Worm (Caenorhabditis elegans) whole organism, late embryonic: ENCODE results near the gene djr-1.1.

Source experiments
- C08G9.2 ChIP-seq: sonication (generic microtip); optimal IDR thresholded peaks from 2 replicates; lab custom pipeline; 2016; ENCODE audit warnings: mild to moderate bottlenecking, missing genetic modification characterization, moderate library complexity, missing compliant biosample characterization
- K09A11.1 ChIP-seq: sonication (generic microtip); optimal IDR thresholded peaks from 2 replicates; lab custom pipeline; 2017; ENCODE audit warnings: antibody characterized with exemption, mild to moderate bottlenecking, missing genetic modification characterization, missing compliant biosample characterization; ENCODE audit not compliant: insufficient read depth
- Y22D7AL.16 ChIP-seq: sonication (generic microtip); optimal IDR thresholded peaks from 2 replicates; lab custom pipeline; 2016; ENCODE audit warnings: missing genetic modification characterization, missing compliant biosample characterization
- ahr-1 ChIP-seq: sonication (generic microtip); optimal IDR thresholded peaks from 2 replicates; lab custom pipeline; 2016; ENCODE audit warnings: missing genetic modification characterization, missing compliant biosample characterization
- ceh-14 ChIP-seq: sonication (generic microtip); optimal IDR thresholded peaks from 2 replicates; lab custom pipeline; 2016; ENCODE audit warnings: missing genotype, missing genetic modification characterization, missing compliant biosample characterization
- ceh-18 ChIP-seq: sonication (generic microtip); optimal IDR thresholded peaks from 2 replicates; lab custom pipeline; 2016; ENCODE audit warnings: missing genetic modification characterization, missing compliant biosample characterization
- ceh-22 ChIP-seq: sonication (generic microtip); optimal IDR thresholded peaks from 2 replicates; lab custom pipeline; 2017; ENCODE audit warnings: missing biosample characterization, missing genetic modification characterization
- ceh-34 ChIP-seq: sonication (generic microtip); optimal IDR thresholded peaks from 2 replicates; lab custom pipeline; 2016; ENCODE audit warnings: mild to moderate bottlenecking, missing genetic modification characterization, missing compliant biosample characterization
- ceh-6 ChIP-seq: fragments of 200-800 bp; sonication (Bioruptor generic); optimal IDR thresholded peaks from 2 replicates; lab custom pipeline; 2018; ENCODE audit warnings: mild to moderate bottlenecking, missing genetic modification characterization, missing compliant biosample characterization
- che-1 ChIP-seq: sonication (generic microtip); optimal IDR thresholded peaks from 2 replicates; lab custom pipeline; 2016; ENCODE audit warnings: mild to moderate bottlenecking, missing genetic modification characterization, missing compliant biosample characterization
- dve-1 ChIP-seq: sonication (generic microtip); optimal IDR thresholded peaks from 2 replicates; lab custom pipeline; 2017; ENCODE audit warnings: antibody characterized with exemption, mild to moderate bottlenecking, missing genetic modification characterization, missing compliant biosample characterization
- elt-2 ChIP-seq: sonication (generic microtip); optimal IDR thresholded peaks from 2 replicates; lab custom pipeline; 2016; ENCODE audit warnings: missing genetic modification reagents, missing genetic modification characterization, missing compliant biosample characterization
- elt-4 ChIP-seq: sonication (generic microtip); optimal IDR thresholded peaks from 2 replicates; lab custom pipeline; 2016; ENCODE audit warnings: missing genetic modification characterization, missing compliant biosample characterization
- ets-4 ChIP-seq: sonication (generic microtip); optimal IDR thresholded peaks from 2 replicates; lab custom pipeline; 2016; ENCODE audit warnings: missing genetic modification characterization, missing compliant biosample characterization
- fkh-10 ChIP-seq: fragments of 150-350 bp; optimal IDR thresholded peaks from 2 replicates; lab custom pipeline; 2014; ENCODE audit warnings: missing biosample characterization, missing genetic modification reagents, missing genetic modification characterization
- fkh-6 ChIP-seq: sonication (generic microtip); optimal IDR thresholded peaks from 2 replicates; lab custom pipeline; 2016; ENCODE audit warnings: missing genetic modification characterization, missing compliant biosample characterization
- gmeb-2 ChIP-seq: sonication (generic microtip); optimal IDR thresholded peaks from 2 replicates; lab custom pipeline; 2016; ENCODE audit warnings: missing genetic modification characterization, inconsistent platforms, missing compliant biosample characterization
- hlh-15 ChIP-seq: sonication (generic microtip); optimal IDR thresholded peaks from 2 replicates; lab custom pipeline; 2016; ENCODE audit warnings: missing genetic modification characterization, missing compliant biosample characterization
- hlh-30 ChIP-seq: sonication (generic microtip); optimal IDR thresholded peaks from 2 replicates; lab custom pipeline; 2017; ENCODE audit warnings: antibody characterized with exemption, missing genetic modification characterization, missing compliant biosample characterization; ENCODE audit not compliant: insufficient read depth
- hlh-6 ChIP-seq: sonication (generic microtip); optimal IDR thresholded peaks from 2 replicates; lab custom pipeline; 2016; ENCODE audit warnings: missing genotype, missing genetic modification characterization, missing compliant biosample characterization
- nfya-1 ChIP-seq: sonication (generic microtip); optimal IDR thresholded peaks from 2 replicates; lab custom pipeline; 2017; ENCODE audit warnings: missing genetic modification characterization, mild to moderate bottlenecking, missing compliant biosample characterization, antibody characterized with exemption, moderate library complexity
- nhr-11 ChIP-seq: fragments of 150-350 bp; optimal IDR thresholded peaks from 2 replicates; lab custom pipeline; 2014; ENCODE audit warnings: missing biosample characterization, missing genetic modification characterization
- nhr-232 ChIP-seq: sonication (generic microtip); optimal IDR thresholded peaks from 2 replicates; lab custom pipeline; 2016; ENCODE audit warnings: missing genetic modification characterization, missing compliant biosample characterization
- npax-4 ChIP-seq: sonication (generic microtip); optimal IDR thresholded peaks from 2 replicates; lab custom pipeline; 2016; ENCODE audit warnings: missing genetic modification characterization, missing compliant biosample characterization
- pag-3 ChIP-seq: sonication (generic microtip); optimal IDR thresholded peaks from 2 replicates; lab custom pipeline; 2016; ENCODE audit warnings: missing compliant biosample characterization, missing genetic modification characterization, borderline replicate concordance
- sox-4 ChIP-seq: sonication (generic microtip); optimal IDR thresholded peaks from 2 replicates; lab custom pipeline; 2017; ENCODE audit warnings: mild to moderate bottlenecking, missing genetic modification characterization, inconsistent platforms, missing compliant biosample characterization
- syd-9 ChIP-seq: sonication (generic microtip); optimal IDR thresholded peaks from 2 replicates; lab custom pipeline; 2016; ENCODE audit warnings: mild to moderate bottlenecking, missing genetic modification characterization, moderate library complexity, missing compliant biosample characterization
- tbx-2 ChIP-seq: sonication (generic microtip); optimal IDR thresholded peaks from 2 replicates; lab custom pipeline; 2016; ENCODE audit warnings: missing genetic modification characterization, missing compliant biosample characterization
- tbx-7 ChIP-seq: sonication (generic microtip); optimal IDR thresholded peaks from 2 replicates; lab custom pipeline; 2016; ENCODE audit warnings: missing genotype, missing genetic modification characterization, missing compliant biosample characterization
- unc-42 ChIP-seq: sonication (generic microtip); optimal IDR thresholded peaks from 2 replicates; lab custom pipeline; 2016; ENCODE audit warnings: missing genotype, missing genetic modification characterization, missing compliant biosample characterization
- unc-55 ChIP-seq: sonication (generic microtip); optimal IDR thresholded peaks from 2 replicates; lab custom pipeline; 2017; ENCODE audit warnings: missing biosample characterization, missing genetic modification reagents, missing genetic modification characterization
- unc-86 ChIP-seq: sonication (generic microtip); optimal IDR thresholded peaks from 2 replicates; lab custom pipeline; 2016; ENCODE audit warnings: missing genetic modification characterization, missing compliant biosample characterization

Gene djr-1.1

DNA sequence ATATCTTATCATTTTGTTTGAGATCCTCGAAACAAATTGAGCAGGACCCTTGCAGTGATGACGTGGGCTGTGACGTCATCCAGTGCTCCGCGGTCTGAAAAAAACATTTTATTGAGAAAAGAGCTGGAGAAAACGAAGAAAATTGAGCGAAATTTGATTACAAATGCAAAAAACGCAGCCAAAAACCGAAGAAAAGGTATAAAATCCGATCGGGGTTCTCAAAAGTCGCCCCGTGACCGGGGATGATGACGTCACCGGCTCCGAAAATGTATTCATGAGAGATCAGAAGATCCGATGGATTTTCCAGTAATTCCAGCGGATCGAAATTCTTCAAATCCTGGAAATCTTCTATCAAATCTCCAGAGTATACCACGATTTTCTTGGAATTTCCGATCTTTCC, 7.9 kb upstream of the djr-1.1 start, which contains the start of gene trul-1:
TSS of gene trul-1 (minus strand) at position 101 of the 400 bp plus-strand sequence.
- TF ChIP-seq hlh-30 (no peak), hlh-6 (tag; lab: Kevin White, UChicago) (no peak), K09A11.1 (tag; lab: Kevin White, UChicago) (no peak), hlh-15 (tag; lab: Kevin White, UChicago) (no peak), dve-1 (tag; lab: Kevin White, UChicago) (no peak), elt-2 (tag; lab: Kevin White, UChicago) (no peak), fkh-10 (GFP tag; lab: Kevin White, UChicago) (no peak), fkh-6 (tag; lab: Kevin White, UChicago) (no peak), gmeb-2 (tag; lab: Kevin White, UChicago) (no peak), nhr-11 (tag; lab: Kevin White, UChicago) (no peak), Y22D7AL.16 (tag; lab: Kevin White, UChicago) (no peak), syd-9 (tag; lab: Kevin White, UChicago) (no peak)

ce11 chrII:283594-283993, 6.8 kb upstream of the djr-1.1 start, which contains the start of gene B0432.9:
Gene B0432.9 (minus strand): TSS chrII:283694.
- TF ChIP-seq unc-42 (no peak), che-1 (tag; lab: Kevin White, UChicago) (no peak), hlh-15 (tag; lab: Kevin White, UChicago) (no peak), tbx-2 (no peak), ceh-14 (tag; lab: Kevin White, UChicago) (no peak), unc-86 (tag; lab: Kevin White, UChicago) (no peak), ceh-34 (tag; lab: Kevin White, UChicago) (no peak), nhr-232 (no peak), syd-9 (tag; lab: Kevin White, UChicago) (no peak), pag-3 (tag; lab: Kevin White, UChicago) (no peak), ceh-6 (GFP tag; lab: Kevin White, UChicago) (no peak), elt-4 (no peak)

DNA sequence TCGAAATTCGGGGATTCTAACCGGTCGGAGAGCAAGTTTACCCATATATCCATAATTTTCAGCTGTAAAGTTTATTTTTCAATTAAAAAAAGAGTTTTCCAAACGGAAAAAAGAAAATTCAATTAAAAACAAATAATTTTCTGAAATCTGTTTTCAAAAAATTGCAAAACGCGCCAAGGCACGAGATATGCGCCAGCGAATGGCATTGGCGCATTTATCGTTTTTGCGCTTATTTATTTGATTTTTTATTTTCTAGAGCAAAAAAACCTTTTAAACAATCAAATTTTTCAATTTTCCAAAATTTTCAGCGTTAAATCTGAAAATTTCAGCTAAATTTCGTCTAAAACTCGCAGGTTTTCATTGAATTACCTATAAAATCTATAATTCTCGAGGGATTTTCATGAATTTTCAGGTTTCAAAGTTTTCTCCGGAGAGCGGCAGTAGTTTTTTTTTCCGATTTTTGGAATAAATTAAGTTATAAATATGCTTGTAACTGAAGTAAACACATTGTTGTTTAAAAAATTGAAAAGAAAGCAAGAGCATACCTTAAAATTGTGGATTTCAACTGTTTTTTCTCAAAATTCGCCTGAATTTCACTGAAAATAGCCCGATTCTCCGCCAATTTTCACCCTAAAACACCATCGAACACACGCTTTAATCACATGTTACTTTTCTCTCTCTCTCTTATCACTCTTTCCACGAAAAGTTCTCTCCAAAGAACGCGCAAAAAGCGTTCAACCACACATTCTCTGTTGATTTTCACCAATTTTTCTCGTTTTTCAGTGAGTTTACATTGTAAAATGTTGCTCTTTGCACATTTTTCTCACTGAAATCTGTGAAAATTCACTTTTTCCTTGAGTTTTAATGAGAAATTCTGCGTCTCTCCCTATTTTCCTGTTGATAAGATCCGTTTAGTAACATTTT, 4.5 kb upstream of the djr-1.1 start, which contains the start of gene B0432.10:
TSS of gene B0432.10 (minus strand) at position 649 of the 924 bp plus-strand sequence.
- TF ChIP-seq che-1 (tag; lab: Kevin White, UChicago), result no peak
- TF ChIP-seq nfya-1 (tag; lab: Kevin White, UChicago), result peak; percentile 69
- peak; percentile 18 for TF ChIP-seq dve-1 (tag; lab: Kevin White, UChicago)
- peak; percentile 19 for TF ChIP-seq ceh-18 (tag; lab: Kevin White, UChicago)
- TF ChIP-seq C08G9.2 (tag; lab: Kevin White, UChicago), result no peak
- peak; percentile 45 for TF ChIP-seq unc-42
- no peak for TF ChIP-seq elt-4
- TF ChIP-seq unc-55 (GFP tag; lab: Kevin White, UChicago), result peak; percentile 4

DNA sequence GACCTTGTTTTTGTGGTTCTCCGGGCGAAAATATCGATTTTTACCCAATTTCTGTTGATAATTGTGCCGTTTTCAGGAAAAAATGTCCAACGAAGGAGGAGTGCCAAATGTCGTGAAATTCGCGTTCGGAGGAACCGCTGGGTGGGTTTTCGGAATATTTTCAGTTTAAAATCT, 3.9 kb upstream of the djr-1.1 start, which contains the start of gene misc-1:
TSS of gene misc-1 (plus strand) at position 75 of the 174 bp plus-strand sequence.
- TF ChIP-seq tbx-7 (tag; lab: Kevin White, UChicago) (no peak), nhr-11 (tag; lab: Kevin White, UChicago) (no peak), dve-1 (tag; lab: Kevin White, UChicago) (no peak)

DNA sequence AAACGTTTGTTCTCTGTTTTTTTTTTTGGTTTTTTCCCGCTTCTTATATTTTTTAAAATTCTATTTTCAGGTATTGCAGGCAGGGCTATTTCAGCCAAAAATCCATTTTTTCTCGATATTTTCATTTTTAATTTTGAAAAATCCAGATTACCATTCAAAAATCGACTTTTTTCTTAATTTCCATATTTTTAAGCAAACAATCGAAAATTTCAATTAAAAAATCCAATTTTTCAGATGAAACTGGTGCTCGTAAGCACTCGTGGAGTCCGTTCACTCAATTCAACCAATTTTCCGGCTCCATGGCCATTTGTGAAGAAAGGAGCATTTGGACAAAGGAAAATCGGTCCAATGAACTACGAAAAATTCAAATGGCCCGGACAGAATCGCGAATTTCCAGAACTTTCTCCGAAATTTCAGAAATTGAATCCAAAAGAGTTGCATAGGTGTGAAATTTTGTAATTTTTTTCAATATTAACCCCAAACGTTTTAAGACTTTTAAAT, 1.6 kb upstream of the djr-1.1 start, which contains the start of gene mrpl-41:
TSS of gene mrpl-41 (plus strand) at position 235 of the 501 bp plus-strand sequence.
- no peak for TF ChIP-seq hlh-30
- no peak for TF ChIP-seq ceh-22 (tag; lab: Kevin White, UChicago)
- TF ChIP-seq npax-4, result no peak
- TF ChIP-seq elt-4, result no peak
- no peak for TF ChIP-seq ahr-1 (tag; lab: Kevin White, UChicago)
- TF ChIP-seq ets-4 (tag; lab: Kevin White, UChicago), result no peak
- no peak for TF ChIP-seq sox-4 (tag; lab: Kevin White, UChicago)
